Worm (Caenorhabditis elegans): ENCODE data around the gene stn-2.

The stn-2 gene

DNA sequence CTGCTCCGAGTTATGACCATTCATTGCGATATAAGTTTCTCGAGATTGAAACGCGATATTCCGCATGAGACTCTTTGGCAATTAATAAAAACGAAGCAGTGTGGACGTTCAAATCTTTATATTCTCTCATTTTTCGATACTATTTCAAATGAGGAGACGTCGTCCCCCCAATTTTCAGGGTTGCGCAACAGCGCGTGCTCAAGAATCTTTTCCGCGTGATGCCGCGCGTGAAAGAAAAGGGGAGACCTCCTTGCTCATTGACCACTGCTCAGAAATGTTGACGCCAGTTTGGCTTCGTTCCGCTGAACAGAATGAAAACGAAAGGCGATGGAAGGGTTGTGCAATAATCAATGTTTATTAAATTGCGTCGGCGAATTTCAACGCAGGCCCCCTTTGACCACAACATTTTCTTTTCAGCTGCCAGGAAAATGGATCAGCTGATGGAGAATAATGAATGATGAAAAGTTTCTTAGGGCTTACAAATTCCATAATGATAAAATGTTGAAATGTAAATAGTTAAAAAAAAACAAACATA is 24.9 kb downstream of the stn-2 start:
- TF ChIP-seq tbx-2 (tag; optimal IDR thresholded peaks at IDR 0.05): no peak
- TF ChIP-seq jun-1 (tag; optimal IDR thresholded peaks at IDR 0.05): no peak
- TF ChIP-seq lsy-2 (tag; optimal IDR thresholded peaks at IDR 0.05): no peak
- TF ChIP-seq vab-15 (tag; optimal IDR thresholded peaks at IDR 0.05): no peak
- TF ChIP-seq ztf-11 (tag; optimal IDR thresholded peaks at IDR 0.05): no peak
- TF ChIP-seq unc-30 (tag; optimal IDR thresholded peaks at IDR 0.05): no peak
- TF ChIP-seq pqm-1 (tag; optimal IDR thresholded peaks at IDR 0.05): no peak
- TF ChIP-seq blmp-1 (tag; optimal IDR thresholded peaks at IDR 0.05): no peak
- no peak for TF ChIP-seq lin-39 (tag; optimal IDR thresholded peaks at IDR 0.05)
- TF ChIP-seq rnt-1 (tag; optimal IDR thresholded peaks at IDR 0.05): no peak
- no peak for TF ChIP-seq pag-3 (tag; optimal IDR thresholded peaks at IDR 0.05; ENCODE audit: borderline replicate concordance, insufficient read depth)
- TF ChIP-seq nhr-237 (tag; optimal IDR thresholded peaks at IDR 0.05): no peak
- no peak for TF ChIP-seq elt-2 (tag; optimal IDR thresholded peaks at IDR 0.05)
- no peak for TF ChIP-seq fos-1 (tag; optimal IDR thresholded peaks at IDR 0.05)
- no peak for TF ChIP-seq elt-3 (tag; optimal IDR thresholded peaks at IDR 0.05)
- no peak for TF ChIP-seq nhr-20 (tag; optimal IDR thresholded peaks at IDR 0.05)

DNA sequence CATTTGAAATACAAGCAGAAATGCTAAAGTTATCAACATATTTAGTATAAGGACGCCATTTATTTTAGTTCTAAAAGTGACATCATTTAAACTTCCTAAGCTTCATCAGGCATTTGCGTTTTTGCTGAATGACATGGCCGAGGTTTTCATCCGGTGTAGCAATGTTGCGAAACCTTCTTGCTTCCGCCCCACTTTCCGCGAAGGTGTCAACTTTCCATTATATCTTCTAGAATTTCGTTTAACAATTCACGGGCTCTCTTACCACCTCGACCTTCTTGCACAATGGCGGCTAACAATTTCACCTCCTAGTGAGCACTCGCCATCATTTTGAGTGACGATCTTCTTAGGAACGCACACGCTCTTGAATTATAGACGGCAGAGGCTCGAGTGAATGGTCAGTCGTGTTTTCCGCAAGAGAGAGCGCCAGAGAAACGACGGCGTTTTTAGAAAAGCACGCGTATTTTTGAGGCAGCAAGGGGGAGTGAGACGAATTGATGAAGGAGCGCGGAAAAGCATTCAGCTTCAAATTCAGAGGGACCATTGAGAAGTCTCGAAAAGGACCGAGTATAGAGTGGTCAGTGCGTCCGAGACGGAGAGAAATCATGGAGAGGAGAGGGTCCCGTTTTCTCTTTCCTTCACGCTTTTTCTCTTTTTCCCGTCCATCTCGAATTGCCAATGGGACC is 26.6 kb downstream of the stn-2 start:
- TF ChIP-seq snpc-4 (tag; optimal IDR thresholded peaks at IDR 0.05): no peak
- peak; percentile 36 for TF ChIP-seq unc-86 (tag; optimal IDR thresholded peaks at IDR 0.05)
- peak in 1 of 3 experiments; percentile 25 for TF ChIP-seq ceh-82 (tag; optimal IDR thresholded peaks at IDR 0.05)
- TF ChIP-seq lin-14 (GFP tag; optimal IDR thresholded peaks at IDR 0.05): peak; percentile 74
- no peak for TF ChIP-seq unc-98 (GFP tag; IDR thresholded peaks at IDR 0.05)
- peak; percentile 40 for TF ChIP-seq nhr-71 (tag; optimal IDR thresholded peaks at IDR 0.05)
- TF ChIP-seq egl-13 (tag; optimal IDR thresholded peaks at IDR 0.05): peak; percentile 25
- peak; percentile 20 for TF ChIP-seq fkh-8 (tag; optimal IDR thresholded peaks at IDR 0.05)
- no peak for TF ChIP-seq unc-130 (tag; optimal IDR thresholded peaks at IDR 0.05)
- TF ChIP-seq fkh-10 (GFP tag; optimal IDR thresholded peaks at IDR 0.05): peak; percentile 56
- no peak for TF ChIP-seq mep-1 (tag; optimal IDR thresholded peaks at IDR 0.05)
- no peak for TF ChIP-seq aha-1 (tag; optimal IDR thresholded peaks at IDR 0.05)
- TF ChIP-seq nhr-47 (tag; optimal IDR thresholded peaks at IDR 0.05): peak; percentile 21

DNA sequence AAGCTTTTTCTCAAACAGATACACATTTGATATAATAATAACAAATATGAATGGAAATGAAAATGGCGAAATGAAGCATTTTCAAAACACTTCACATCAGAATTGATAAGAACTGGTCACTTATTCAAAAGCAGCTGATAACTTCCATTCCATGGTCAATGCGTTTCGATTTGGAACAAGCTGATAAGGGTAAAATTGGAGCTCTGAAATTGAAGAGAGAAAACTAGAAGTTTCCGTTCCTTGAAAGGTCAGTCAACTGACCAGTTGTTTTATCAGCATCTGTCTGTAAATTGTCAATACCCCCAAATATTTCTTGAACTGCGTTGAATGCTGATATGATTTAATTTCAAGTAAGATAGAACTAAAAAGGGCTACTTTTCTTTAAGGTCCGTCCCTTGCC is 28.1 kb downstream of the stn-2 start:
- TF ChIP-seq xbp-1 (tag; optimal IDR thresholded peaks at IDR 0.05) (no peak), nhr-12 (tag; optimal IDR thresholded peaks at IDR 0.05) (no peak), fkh-8 (tag; optimal IDR thresholded peaks at IDR 0.05) (no peak), nhr-28 (tag; optimal IDR thresholded peaks at IDR 0.05) (no peak), lin-13 (GFP tag; optimal IDR thresholded peaks at IDR 0.05) (no peak), tlp-1 (tag; optimal IDR thresholded peaks at IDR 0.05) (no peak), sptf-1 (tag; optimal IDR thresholded peaks at IDR 0.05) (no peak), zip-4 (GFP tag; optimal IDR thresholded peaks at IDR 0.05) (no peak), alr-1 (tag; optimal IDR thresholded peaks at IDR 0.05; ENCODE audit: borderline replicate concordance) (no peak), irx-1 (tag; optimal IDR thresholded peaks at IDR 0.05) (no peak), nhr-85 (tag) (no peak), dsc-1 (tag; optimal IDR thresholded peaks at IDR 0.05) (no peak), ama-1 (optimal IDR thresholded peaks at IDR 0.05) (no peak), fkh-10 (GFP tag; optimal IDR thresholded peaks at IDR 0.05) (no peak), elt-3 (tag; optimal IDR thresholded peaks at IDR 0.05) (no peak), tbx-2 (tag; optimal IDR thresholded peaks at IDR 0.05) (no peak), efl-1 (optimal IDR thresholded peaks at IDR 0.05) (no peak), efl-1 (GFP tag; optimal IDR thresholded peaks at IDR 0.05 in 1 of 2) (no peak), unc-30 (tag; optimal IDR thresholded peaks at IDR 0.05) (no peak)

Measured in whole organism, L1 larva.